Worm (Caenorhabditis elegans): ENCODE data around the gene mogs-1.

DNA sequence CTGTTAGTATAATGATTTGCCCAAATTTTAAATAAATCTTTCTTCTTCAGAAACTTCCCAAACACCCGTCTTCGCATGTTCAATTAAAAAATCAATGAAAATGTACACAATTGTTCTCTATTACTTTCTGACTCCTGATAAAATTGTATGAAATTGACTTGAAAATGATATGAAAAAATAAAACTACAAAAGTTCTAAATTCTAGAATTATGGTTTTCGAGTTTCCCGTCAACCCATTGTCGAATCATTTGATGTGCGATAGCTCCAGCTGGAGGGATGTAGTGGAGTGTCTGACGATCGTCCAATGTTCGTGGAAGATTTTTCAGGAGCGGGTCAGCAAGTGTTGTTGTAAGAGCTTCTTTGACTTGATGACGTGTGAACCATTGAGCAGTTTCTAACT lies 11.8 kb downstream of the mogs-1 start:
- TF ChIP-seq lin-15B (tag; optimal IDR thresholded peaks at IDR 0.05) (no peak), unc-39 (tag; optimal IDR thresholded peaks at IDR 0.05) (no peak), nhr-11 (tag; optimal IDR thresholded peaks at IDR 0.05) (no peak), ZK546.5 (tag; optimal IDR thresholded peaks at IDR 0.05) (no peak), lin-39 (tag; optimal IDR thresholded peaks at IDR 0.05) (no peak), ceh-9 (tag; optimal IDR thresholded peaks at IDR 0.05) (no peak), skn-1 (tag; optimal IDR thresholded peaks at IDR 0.05) (no peak), nhr-67 (tag; optimal IDR thresholded peaks at IDR 0.05) (no peak), ceh-82 (tag; optimal IDR thresholded peaks at IDR 0.05) (no peak), aly-2 (tag; optimal IDR thresholded peaks at IDR 0.05) (no peak), jun-1 (tag; optimal IDR thresholded peaks at IDR 0.05) (no peak), egl-27 (tag; optimal IDR thresholded peaks at IDR 0.05) (no peak), eor-1 (tag; optimal IDR thresholded peaks at IDR 0.05) (no peak)
